Worm (Caenorhabditis elegans): Measurements from ENCODE around the gene srh-67.

DNA sequence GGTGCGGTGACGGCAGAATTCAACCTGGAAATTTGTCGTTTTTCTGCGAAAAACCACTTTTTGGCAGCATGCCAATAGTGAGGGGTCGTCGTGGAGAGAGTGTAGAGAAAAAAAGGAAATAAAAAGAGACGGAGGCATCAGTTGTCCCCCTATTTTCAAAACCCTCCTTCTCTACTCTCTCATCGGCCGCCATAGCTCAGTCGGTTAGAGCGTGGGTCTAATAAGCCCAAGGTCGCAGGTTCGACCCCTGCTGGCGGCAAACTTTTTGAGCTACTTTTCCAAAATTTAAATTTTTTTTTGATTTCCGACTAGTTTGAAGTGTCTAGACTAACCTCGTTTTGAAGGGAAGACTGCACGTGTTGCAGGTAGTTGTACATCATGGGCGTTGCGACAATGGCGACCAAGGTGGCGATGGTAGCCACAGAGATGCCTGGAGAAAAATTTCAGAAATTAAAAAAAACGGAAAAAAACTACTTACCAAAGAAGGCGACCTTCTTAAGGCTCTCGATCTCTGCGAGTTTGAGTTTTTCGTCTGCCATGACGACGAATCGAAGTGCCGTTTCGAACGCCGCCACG lies 14.1 kb upstream of the srh-67 start, which contains the start of gene col-85:
- TF ChIP-seq tbx-2 (tag; optimal IDR thresholded peaks at IDR 0.05) (peak; percentile 92), ama-1 (optimal IDR thresholded peaks at IDR 0.05) (no peak), elt-2 (tag; optimal IDR thresholded peaks at IDR 0.05) (peak; percentile 96), pha-4 (tag; optimal IDR thresholded peaks at IDR 0.05) (no peak), odd-2 (tag; optimal IDR thresholded peaks at IDR 0.05) (peak; percentile 79), hlh-30 (tag; optimal IDR thresholded peaks at IDR 0.05; ENCODE audit: insufficient read depth) (peak; percentile 46), nhr-11 (tag; optimal IDR thresholded peaks at IDR 0.05) (no peak), ceh-19 (GFP tag; optimal IDR thresholded peaks at IDR 0.05) (peak; percentile 94), ceh-30 (tag; optimal IDR thresholded peaks at IDR 0.05) (peak; percentile 3), ceh-48 (tag; optimal IDR thresholded peaks at IDR 0.05) (peak; percentile 86), hlh-6 (tag; optimal IDR thresholded peaks at IDR 0.05) (peak; percentile 95), dve-1 (tag; optimal IDR thresholded peaks at IDR 0.05) (peak; percentile 81)

Measured in whole organism, late embryonic.